Worm (Caenorhabditis elegans) whole organism, L3 larva: Measurements from ENCODE around the gene R31.2.

ENCODE experiments used
- fkh-2 ChIP-seq: fragments of 150-350 bp; optimal IDR thresholded peaks from 2 replicates; lab custom pipeline; 2014; ENCODE audit warnings: missing biosample characterization, missing genetic modification reagents, missing genetic modification characterization
- mdl-1 ChIP-seq: fragments of 150-350 bp; optimal IDR thresholded peaks from 2 replicates; lab custom pipeline; 2014; ENCODE audit warnings: missing biosample characterization, missing genetic modification characterization
- nhr-237 ChIP-seq: fragments of 150-350 bp; optimal IDR thresholded peaks from 2 replicates; lab custom pipeline; 2014; ENCODE audit warnings: missing biosample characterization, missing genetic modification characterization
- nhr-28 ChIP-seq: fragments of 150-350 bp; optimal IDR thresholded peaks from 2 replicates; lab custom pipeline; 2014; ENCODE audit warnings: missing biosample characterization, missing genetic modification characterization
- skn-1 ChIP-seq: fragments of 150-350 bp; optimal IDR thresholded peaks from 2 replicates; lab custom pipeline; 2014; ENCODE audit warnings: missing biosample characterization, missing genetic modification characterization
- tbx-2 ChIP-seq: sonication (generic microtip); optimal IDR thresholded peaks from 2 replicates; lab custom pipeline; 2016; ENCODE audit warnings: mild to moderate bottlenecking, missing genetic modification characterization, missing compliant biosample characterization

DNA sequence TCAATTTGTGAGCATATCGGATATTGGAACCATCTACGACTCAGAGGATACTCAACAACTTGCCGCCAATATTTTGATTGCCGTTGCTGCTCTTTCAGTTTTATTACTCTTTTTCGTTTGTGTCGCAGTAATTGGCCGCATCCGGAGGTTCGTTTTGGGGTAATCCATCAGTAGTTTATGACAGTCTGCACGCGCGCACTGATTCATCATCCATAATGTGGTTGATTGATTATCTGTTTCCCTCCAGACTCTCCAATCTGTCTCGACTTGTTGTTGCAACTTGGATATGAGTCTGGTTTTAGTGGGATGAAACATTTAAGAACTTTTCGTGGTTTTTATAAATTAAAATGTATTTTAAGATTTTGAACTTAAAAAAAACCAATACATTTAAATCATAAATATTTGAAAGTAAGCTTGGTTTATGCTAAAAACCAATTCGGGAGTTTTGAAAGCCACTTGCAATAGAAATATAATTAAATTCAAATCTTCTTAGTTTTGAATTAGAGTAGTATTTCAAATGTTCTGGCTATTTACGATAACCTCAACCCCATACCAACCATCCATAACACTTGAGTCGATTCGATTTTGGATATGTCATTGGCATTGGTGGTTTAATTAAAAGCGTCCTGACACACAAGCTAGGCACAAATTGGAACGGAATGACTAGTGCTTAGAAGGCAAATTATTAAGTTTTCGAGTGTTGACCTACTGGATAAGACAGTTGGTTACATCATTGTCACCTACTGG is 42.9 kb downstream of the R31.2 start:
- TF ChIP-seq tbx-2 (tag; lab: Kevin White, UChicago) (no peak), nhr-237 (no peak), mdl-1 (tag; lab: Kevin White, UChicago) (no peak), skn-1 (tag; lab: Kevin White, UChicago) (no peak), nhr-28 (no peak), fkh-2 (tag; lab: Kevin White, UChicago) (no peak)
